Fruit fly (Drosophila melanogaster): Measurements from ENCODE around the gene MtnF.

The MtnF gene

DNA sequence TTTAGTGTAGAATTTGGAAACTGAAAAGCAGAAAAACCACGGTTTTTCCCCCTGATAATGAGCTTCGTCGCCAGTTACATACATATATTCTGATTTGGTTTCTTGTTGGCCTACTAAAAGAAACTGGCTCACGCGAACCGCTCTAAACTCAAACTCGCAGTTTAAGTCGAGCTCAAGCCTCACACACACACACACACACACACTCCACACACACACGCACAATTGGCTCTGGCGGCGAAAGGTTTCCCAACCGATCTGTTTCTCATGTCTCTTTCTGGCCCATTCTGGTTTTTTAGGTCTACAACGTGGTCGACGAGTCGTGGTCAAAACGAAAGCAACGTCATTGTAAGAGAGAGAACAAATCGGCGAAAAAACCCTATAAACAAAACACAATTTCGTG is 44.7 kb downstream of the MtnF start:
- TF ChIP-seq brk (GFP tag; optimal IDR thresholded peaks at IDR 0.05): no peak
- no peak for TF ChIP-seq N (GFP tag; optimal IDR thresholded peaks at IDR 0.05)
- no peak for TF ChIP-seq Hnf4 (GFP tag; optimal IDR thresholded peaks at IDR 0.05)
- TF ChIP-seq Dfd (GFP tag; optimal IDR thresholded peaks at IDR 0.05): peak; percentile 40
- no peak for TF ChIP-seq Rel (GFP tag; optimal IDR thresholded peaks at IDR 0.05)
- TF ChIP-seq Rel (tag; optimal IDR thresholded peaks at IDR 0.05): peak; percentile 4

dm6 chr3R:24588829-24589638 is 45.9 kb downstream of the MtnF start:
- TF ChIP-seq sage (GFP tag; optimal IDR thresholded peaks at IDR 0.05) (no peak), jim (GFP tag; optimal IDR thresholded peaks at IDR 0.05) (no peak), fru (GFP tag; optimal IDR thresholded peaks at IDR 0.05) (no peak), woc (GFP tag; optimal IDR thresholded peaks at IDR 0.05) (no peak), Myc (optimal IDR thresholded peaks at IDR 0.05) (no peak), lola (GFP tag; optimal IDR thresholded peaks at IDR 0.05) (no peak), CG32264 (GFP tag; optimal IDR thresholded peaks at IDR 0.05) (no peak), ey (GFP tag; optimal IDR thresholded peaks at IDR 0.05) (no peak), Vsx2 (GFP tag; optimal IDR thresholded peaks at IDR 0.05; ENCODE audit: partially characterized antibody) (no peak), sv (GFP tag; optimal IDR thresholded peaks at IDR 0.05) (no peak), N (GFP tag; optimal IDR thresholded peaks at IDR 0.05) (no peak), Jra (GFP tag; optimal IDR thresholded peaks at IDR 0.05) (no peak), usp (GFP tag; optimal IDR thresholded peaks at IDR 0.05) (no peak), Hnf4 (GFP tag; optimal IDR thresholded peaks at IDR 0.05) (no peak), brk (GFP tag; optimal IDR thresholded peaks at IDR 0.05) (no peak), foxo (GFP tag; optimal IDR thresholded peaks at IDR 0.05) (no peak), dsf (GFP tag; optimal IDR thresholded peaks at IDR 0.05; ENCODE audit: borderline replicate concordance) (no peak), Hr78 (GFP tag; optimal IDR thresholded peaks at IDR 0.05) (no peak), HLH106 (tag; optimal IDR thresholded peaks at IDR 0.05) (no peak), Dfd (GFP tag; optimal IDR thresholded peaks at IDR 0.05) (no peak), pan (optimal IDR thresholded peaks at IDR 0.05) (no peak), GATAd (GFP tag; optimal IDR thresholded peaks at IDR 0.05) (no peak), br (GFP tag; optimal IDR thresholded peaks at IDR 0.05) (no peak), rgr (GFP tag; optimal IDR thresholded peaks at IDR 0.05) (no peak), Hr83 (GFP tag; optimal IDR thresholded peaks at IDR 0.05; ENCODE audit: poor library complexity, severe bottlenecking) (peak; percentile 15), dmrt93B (GFP tag; optimal IDR thresholded peaks at IDR 0.05) (no peak), Dif (GFP tag; optimal IDR thresholded peaks at IDR 0.05; ENCODE audit: partially characterized antibody) (peak; percentile 12), Rel (GFP tag; optimal IDR thresholded peaks at IDR 0.05) (no peak), Rel (tag; optimal IDR thresholded peaks at IDR 0.05) (peak; percentile 10), Sp1 (GFP tag; optimal IDR thresholded peaks at IDR 0.05) (peak; percentile 9)

dm6 chr3R:24586453-24586886 is 48.5 kb downstream of the MtnF start:
- TF ChIP-seq dl (GFP tag; optimal IDR thresholded peaks at IDR 0.05; ENCODE audit: insufficient read depth in 1 of 2, partially characterized antibody in 2 of 2): peak; percentile 61 to 62
- no peak for TF ChIP-seq lola (GFP tag; optimal IDR thresholded peaks at IDR 0.05)
- TF ChIP-seq sv (GFP tag; optimal IDR thresholded peaks at IDR 0.05): no peak
- peak; percentile 23 for TF ChIP-seq Vsx2 (GFP tag; optimal IDR thresholded peaks at IDR 0.05; ENCODE audit: partially characterized antibody)
- TF ChIP-seq Hr83 (GFP tag; optimal IDR thresholded peaks at IDR 0.05; ENCODE audit: poor library complexity, severe bottlenecking): peak; percentile 12
- TF ChIP-seq brk (GFP tag; optimal IDR thresholded peaks at IDR 0.05): peak; percentile 15
- TF ChIP-seq N (GFP tag; optimal IDR thresholded peaks at IDR 0.05): no peak
- no peak for TF ChIP-seq dsf (GFP tag; optimal IDR thresholded peaks at IDR 0.05; ENCODE audit: borderline replicate concordance)
- TF ChIP-seq fru (GFP tag; optimal IDR thresholded peaks at IDR 0.05): peak; percentile 13
- no peak for TF ChIP-seq dmrt93B (GFP tag; optimal IDR thresholded peaks at IDR 0.05)
- TF ChIP-seq h (GFP tag; optimal IDR thresholded peaks at IDR 0.05): peak; percentile 91
- TF ChIP-seq Mio (GFP tag; optimal IDR thresholded peaks at IDR 0.05): no peak
- TF ChIP-seq Hr78 (GFP tag; optimal IDR thresholded peaks at IDR 0.05): no peak
- no peak for TF ChIP-seq Rel (GFP tag; optimal IDR thresholded peaks at IDR 0.05)
- peak; percentile 92 for TF ChIP-seq Rel (tag; optimal IDR thresholded peaks at IDR 0.05)
- no peak for TF ChIP-seq CG9705 (GFP tag; optimal IDR thresholded peaks at IDR 0.05)
- peak; percentile 42 for TF ChIP-seq Sp1 (GFP tag; optimal IDR thresholded peaks at IDR 0.05)
- TF ChIP-seq br (GFP tag; optimal IDR thresholded peaks at IDR 0.05): peak; percentile 25
- TF ChIP-seq sage (GFP tag; optimal IDR thresholded peaks at IDR 0.05): no peak
- no peak for TF ChIP-seq Hnf4 (GFP tag; optimal IDR thresholded peaks at IDR 0.05)
- TF ChIP-seq foxo (GFP tag; optimal IDR thresholded peaks at IDR 0.05): peak in 1 of 2 experiments; percentile 0
- no peak for TF ChIP-seq jim (GFP tag; optimal IDR thresholded peaks at IDR 0.05)
- no peak for TF ChIP-seq usp (GFP tag; optimal IDR thresholded peaks at IDR 0.05)
- TF ChIP-seq Jra (GFP tag; optimal IDR thresholded peaks at IDR 0.05): no peak
- TF ChIP-seq Myc (optimal IDR thresholded peaks at IDR 0.05): peak; percentile 27
- no peak for TF ChIP-seq Abd-B (GFP tag; optimal IDR thresholded peaks at IDR 0.05)
- no peak for TF ChIP-seq CG32264 (GFP tag; optimal IDR thresholded peaks at IDR 0.05)
- no peak for TF ChIP-seq Dfd (GFP tag; optimal IDR thresholded peaks at IDR 0.05)
- no peak for TF ChIP-seq HLH106 (tag; optimal IDR thresholded peaks at IDR 0.05)
- peak; percentile 15 for TF ChIP-seq rgr (GFP tag; optimal IDR thresholded peaks at IDR 0.05)
- TF ChIP-seq woc (GFP tag; optimal IDR thresholded peaks at IDR 0.05): no peak
- TF ChIP-seq ey (GFP tag; optimal IDR thresholded peaks at IDR 0.05): peak; percentile 4
- peak; percentile 69 for TF ChIP-seq Dif (GFP tag; optimal IDR thresholded peaks at IDR 0.05; ENCODE audit: partially characterized antibody)
- TF ChIP-seq psq (GFP tag; optimal IDR thresholded peaks at IDR 0.05): peak; percentile 99
- no peak for TF ChIP-seq pan (optimal IDR thresholded peaks at IDR 0.05)
- TF ChIP-seq CrebA (GFP tag; optimal IDR thresholded peaks at IDR 0.05; ENCODE audit: borderline replicate concordance): no peak
- no peak for TF ChIP-seq OdsH (GFP tag; optimal IDR thresholded peaks at IDR 0.05)
- TF ChIP-seq tai (GFP tag; optimal IDR thresholded peaks at IDR 0.05): no peak
- TF ChIP-seq GATAd (GFP tag; optimal IDR thresholded peaks at IDR 0.05): no peak

Measured in whole organism, wandering third instar larva.